Worm (Caenorhabditis elegans): ENCODE measurements around the gene dyrb-1.

ce11 chrII:9152231-9152630, 45.3 kb upstream of the dyrb-1 start, which contains the start of gene col-78:
- TF ChIP-seq akir-1 (GFP tag; optimal IDR thresholded peaks at IDR 0.05): no peak
- TF ChIP-seq zim-3 (tag; optimal IDR thresholded peaks at IDR 0.05): no peak
